Worm (Caenorhabditis elegans): ENCODE results near the gene fat-4.

fat-4 gene

DNA sequence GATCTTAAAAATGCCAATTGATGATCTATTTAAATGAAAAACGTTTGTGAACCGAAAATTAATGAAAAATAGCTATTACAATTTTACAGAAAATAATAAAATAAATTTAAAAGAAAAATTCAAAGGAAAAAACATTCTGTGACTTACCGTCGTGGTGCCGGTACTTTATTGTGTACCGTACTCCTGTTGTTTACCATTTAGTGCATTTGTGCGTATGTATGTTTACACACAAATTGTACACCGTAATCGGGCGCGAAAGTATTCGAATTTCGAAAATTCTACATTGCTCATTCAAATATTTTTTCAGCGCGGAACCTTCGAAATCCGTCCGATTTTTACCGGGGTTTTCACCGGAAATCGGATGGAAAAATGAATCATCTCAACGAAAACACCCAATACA lies 21.2 kb upstream of the fat-4 start, which contains the start of gene T13F2.6 (continued):
- TF ChIP-seq nhr-77 (tag; optimal IDR thresholded peaks at IDR 0.05) (no peak), Y5F2A.4 (GFP tag; optimal IDR thresholded peaks at IDR 0.05) (no peak), tag-97 (GFP tag; IDR thresholded peaks at IDR 0.05) (no peak), lin-38 (GFP tag; IDR thresholded peaks at IDR 0.05) (peak; percentile 75), F49E8.2 (tag; optimal IDR thresholded peaks at IDR 0.05; ENCODE audit: borderline replicate concordance) (peak; percentile 86), dmd-9 (GFP tag; IDR thresholded peaks at IDR 0.05) (no peak), daf-19 (GFP tag; conservative IDR thresholded peaks at IDR 0.05) (no peak), unc-130 (GFP tag; optimal IDR thresholded peaks at IDR 0.05) (peak; percentile 86), ctbp-1 (GFP tag; IDR thresholded peaks at IDR 0.05) (no peak), F44E2.7 (GFP tag; IDR thresholded peaks at IDR 0.05) (no peak), lin-29 (GFP tag; IDR thresholded peaks at IDR 0.05) (no peak), snpc-4 (tag; optimal IDR thresholded peaks at IDR 0.05) (no peak), unc-39 (tag; optimal IDR thresholded peaks at IDR 0.05) (no peak), R02D3.7 (tag; optimal IDR thresholded peaks at IDR 0.05) (no peak), rbr-2 (tag; optimal IDR thresholded peaks at IDR 0.05) (no peak), dmd-8 (GFP tag; IDR thresholded peaks at IDR 0.05) (no peak), mep-1 (tag; optimal IDR thresholded peaks at IDR 0.05) (no peak), daf-16 (GFP tag; optimal IDR thresholded peaks at IDR 0.05) (no peak), daf-16 (tag; optimal IDR thresholded peaks at IDR 0.05) (no peak), mxl-2 (GFP tag; conservative IDR thresholded peaks at IDR 0.05) (no peak), mes-2 (tag; optimal IDR thresholded peaks at IDR 0.05; ENCODE audit: poor library complexity, severe bottlenecking) (no peak), zip-2 (tag; optimal IDR thresholded peaks at IDR 0.05) (no peak), pha-4 (GFP tag; IDR thresholded peaks at IDR 0.05) (no peak), pha-4 (tag; optimal IDR thresholded peaks at IDR 0.05) (no peak), arid-1 (GFP tag; conservative IDR thresholded peaks at IDR 0.05) (peak; percentile 42; the same call in 1 of the 2 replicates), nhr-237 (tag; optimal IDR thresholded peaks at IDR 0.05) (no peak), php-3 (GFP tag; IDR thresholded peaks at IDR 0.05) (no peak), nhr-6 (tag; optimal IDR thresholded peaks at IDR 0.05) (no peak), ZK546.5 (tag; optimal IDR thresholded peaks at IDR 0.05) (no peak), lsy-2 (tag; optimal IDR thresholded peaks at IDR 0.05) (peak in 1 of 2 experiments; percentile 77)

DNA sequence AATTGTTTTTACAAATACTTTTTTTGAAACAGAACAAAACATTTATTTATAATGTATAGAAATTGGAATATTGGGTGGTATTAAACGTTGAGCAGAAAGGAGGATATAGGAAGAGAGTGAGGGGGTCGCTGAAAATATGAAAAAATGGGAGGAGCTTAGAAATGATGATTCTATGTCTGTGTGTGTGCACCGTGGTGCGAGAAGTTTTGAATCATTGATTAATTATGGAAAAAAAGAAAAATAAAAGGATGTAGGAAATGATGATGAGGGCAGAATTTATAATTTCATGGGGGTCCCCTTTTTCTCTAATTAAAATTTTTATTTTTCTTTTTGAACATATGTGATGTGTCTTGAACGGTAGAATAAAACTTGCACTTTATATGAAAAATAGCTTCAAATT lies 14.5 kb upstream of the fat-4 start, which contains the start of gene sre-4:
TSS of gene sre-4 (minus strand) at position 101 of the 400 bp plus-strand sequence.
- TF ChIP-seq dmd-9 (GFP tag; IDR thresholded peaks at IDR 0.05) (no peak), F49E8.2 (tag; optimal IDR thresholded peaks at IDR 0.05; ENCODE audit: borderline replicate concordance) (no peak), mxl-3 (GFP tag; optimal IDR thresholded peaks at IDR 0.05) (no peak), ztf-11 (tag; optimal IDR thresholded peaks at IDR 0.05) (no peak), lir-3 (tag; optimal IDR thresholded peaks at IDR 0.05) (no peak), snpc-4 (tag; optimal IDR thresholded peaks at IDR 0.05) (no peak)

DNA sequence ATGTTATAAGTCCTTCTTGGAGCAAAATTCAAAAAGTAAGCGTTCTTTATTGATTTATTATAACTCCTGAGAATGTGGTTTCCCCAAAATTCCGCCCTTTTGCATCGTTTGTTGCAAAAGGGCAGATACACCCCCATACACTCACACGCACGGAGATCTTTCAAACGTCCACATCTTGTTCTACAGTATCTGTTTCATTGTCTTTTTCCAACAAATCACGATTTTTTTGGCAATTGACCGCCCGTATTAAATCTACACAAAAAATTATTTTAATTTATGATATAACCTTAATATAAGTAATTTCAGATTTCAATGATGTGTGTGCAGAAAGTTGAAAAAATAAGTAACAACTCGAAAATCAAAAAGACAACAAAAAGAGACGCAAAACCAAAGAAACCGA lies 9.7 kb upstream of the fat-4 start, which contains the start of gene T13F2.4:
TSS of gene T13F2.4 (plus strand) at position 301 of the 400 bp plus-strand sequence.
- TF ChIP-seq nhr-41 (GFP tag; IDR thresholded peaks at IDR 0.05) (no peak), ceh-32 (tag; optimal IDR thresholded peaks at IDR 0.05; ENCODE audit: poor library complexity) (no peak), gei-8 (GFP tag; optimal IDR thresholded peaks at IDR 0.05) (no peak), nhr-77 (tag; optimal IDR thresholded peaks at IDR 0.05) (no peak), F37D6.2 (tag; optimal IDR thresholded peaks at IDR 0.05) (no peak), mep-1 (tag; optimal IDR thresholded peaks at IDR 0.05) (no peak), daf-12 (tag; optimal IDR thresholded peaks at IDR 0.05) (no peak), pha-4 (GFP tag; IDR thresholded peaks at IDR 0.05) (no peak), pha-4 (tag; optimal IDR thresholded peaks at IDR 0.05) (no peak), zip-2 (tag; optimal IDR thresholded peaks at IDR 0.05) (no peak), ceh-20 (GFP tag; IDR thresholded peaks at IDR 0.05) (no peak), mxl-2 (GFP tag; conservative IDR thresholded peaks at IDR 0.05) (no peak), daf-8 (GFP tag; IDR thresholded peaks at IDR 0.05) (no peak), madf-9 (GFP tag; conservative IDR thresholded peaks at IDR 0.05) (no peak), ces-1 (GFP tag; optimal IDR thresholded peaks at IDR 0.05) (no peak), aha-1 (tag) (no peak), snpc-4 (tag; optimal IDR thresholded peaks at IDR 0.05) (no peak), fkh-10 (GFP tag; optimal IDR thresholded peaks at IDR 0.05) (no peak)
